Fruit fly (Drosophila melanogaster): ENCODE results near the gene CG13933.
A peak's percentile ranks its signal among the peaks of the same experiment; 100 is the strongest.

The CG13933 gene

dm6 chr3L:1735603-1736002 is 39.3 kb downstream of the CG13933 start, which contains the start of gene Oseg4 (continued):
- no peak for TF ChIP-seq mld (GFP tag; IDR thresholded peaks at IDR 0.05; ENCODE audit: partially characterized antibody)
- no peak for TF ChIP-seq CG2875 (GFP tag; optimal IDR thresholded peaks at IDR 0.05)
- TF ChIP-seq CG8290 (GFP tag; optimal IDR thresholded peaks at IDR 0.05), result no peak
- TF ChIP-seq CG8290 (tag; optimal IDR thresholded peaks at IDR 0.05), result no peak
- no peak for TF ChIP-seq Dll (GFP tag; IDR thresholded peaks at IDR 0.05; ENCODE audit: partially characterized antibody)
- no peak for TF ChIP-seq ap (GFP tag; IDR thresholded peaks at IDR 0.05)
- TF ChIP-seq CG31441 (GFP tag; IDR thresholded peaks at IDR 0.05), result no peak
- TF ChIP-seq schlank (tag; optimal IDR thresholded peaks at IDR 0.05), result no peak
- TF ChIP-seq CG16863 (GFP tag; optimal IDR thresholded peaks at IDR 0.05), result no peak
- TF ChIP-seq gfzf (GFP tag; optimal IDR thresholded peaks at IDR 0.05), result peak; percentile 28
- peak; percentile 72 for TF ChIP-seq E2f2 (GFP tag; IDR thresholded peaks at IDR 0.05)
- TF ChIP-seq scrt (GFP tag; optimal IDR thresholded peaks at IDR 0.05), result peak; percentile 57
- TF ChIP-seq HLH4C (GFP tag; IDR thresholded peaks at IDR 0.05; ENCODE audit: partially characterized antibody), result no peak
- TF ChIP-seq CG1529 (GFP tag; optimal IDR thresholded peaks at IDR 0.05), result no peak
- no peak for TF ChIP-seq otp (GFP tag; IDR thresholded peaks at IDR 0.05)
- no peak for TF ChIP-seq Side (GFP tag; optimal IDR thresholded peaks at IDR 0.05)
- no peak for TF ChIP-seq btn (GFP tag; optimal IDR thresholded peaks at IDR 0.05)
- TF ChIP-seq CG30020 (tag; optimal IDR thresholded peaks at IDR 0.05), result no peak
- peak; percentile 47 for TF ChIP-seq Dref (GFP tag; IDR thresholded peaks at IDR 0.05)
- TF ChIP-seq Deaf1 (tag; optimal IDR thresholded peaks at IDR 0.05), result no peak
- no peak for TF ChIP-seq CG2199 (GFP tag; IDR thresholded peaks at IDR 0.05)
- no peak for TF ChIP-seq CG3163 (GFP tag; optimal IDR thresholded peaks at IDR 0.05)
- TF ChIP-seq pan (optimal IDR thresholded peaks at IDR 0.05), result no peak
- TF ChIP-seq pan (GFP tag; optimal IDR thresholded peaks at IDR 0.05 in 1 of 2, IDR thresholded peaks at IDR 0.05 in 1 of 2), result no peak
- TF ChIP-seq bcd (GFP tag; optimal IDR thresholded peaks at IDR 0.05), result no peak
- TF ChIP-seq mirr (GFP tag; optimal IDR thresholded peaks at IDR 0.05), result no peak

DNA sequence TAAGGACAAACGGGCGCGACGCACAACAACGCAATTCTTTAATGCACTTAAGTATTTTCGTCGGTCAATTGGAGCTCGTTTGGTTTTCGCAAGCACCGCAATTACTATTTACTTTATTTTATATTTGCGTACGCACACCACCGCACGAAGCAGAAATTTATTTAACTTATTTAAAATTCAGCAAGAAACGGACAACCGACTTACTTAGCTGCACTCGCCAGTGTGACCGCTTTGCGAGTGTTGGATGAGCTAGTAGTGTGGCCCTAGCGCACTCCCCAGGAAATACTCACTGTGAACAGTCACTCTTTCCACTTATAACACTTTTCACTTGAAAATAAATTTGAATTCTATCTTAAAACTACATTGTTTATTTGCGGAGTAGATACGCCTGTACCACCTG is 44.1 kb downstream of the CG13933 start, which contains the start of gene drpr:
drpr (minus strand) TSS at position 235 of the 400 bp plus-strand sequence.
- peak; percentile 40; the same call in 1 of the 2 replicates for TF ChIP-seq NFAT (GFP tag; IDR thresholded peaks at IDR 0.05)
- TF ChIP-seq odd (GFP tag; optimal IDR thresholded peaks at IDR 0.05), result peak; percentile 51
- no peak for TF ChIP-seq Mrtf (GFP tag; IDR thresholded peaks at IDR 0.05)
- no peak for TF ChIP-seq CG5953 (GFP tag; IDR thresholded peaks at IDR 0.05)
- peak; percentile 54 for TF ChIP-seq trem (tag; optimal IDR thresholded peaks at IDR 0.05)
- TF ChIP-seq phol (tag; optimal IDR thresholded peaks at IDR 0.05), result peak; percentile 20
- TF ChIP-seq Oli (tag; optimal IDR thresholded peaks at IDR 0.05), result no peak
- no peak for TF ChIP-seq CG34224 (GFP tag; IDR thresholded peaks at IDR 0.05; ENCODE audit: partially characterized antibody)
- TF ChIP-seq CG3407 (GFP tag; optimal IDR thresholded peaks at IDR 0.05), result no peak
- TF ChIP-seq peb (GFP tag; IDR thresholded peaks at IDR 0.05), result no peak
- TF ChIP-seq CG11695 (GFP tag; IDR thresholded peaks at IDR 0.05), result no peak
- no peak for TF ChIP-seq Hmx (GFP tag; optimal IDR thresholded peaks at IDR 0.05)
- no peak for TF ChIP-seq gsb-n (tag; optimal IDR thresholded peaks at IDR 0.05)
- no peak for TF ChIP-seq pros (GFP tag; optimal IDR thresholded peaks at IDR 0.05)
- no peak for TF ChIP-seq CG17328 (GFP tag; IDR thresholded peaks at IDR 0.05)
- peak; percentile 61 for TF ChIP-seq vvl (GFP tag; IDR thresholded peaks at IDR 0.05)
- no peak for TF ChIP-seq klu (GFP tag; IDR thresholded peaks at IDR 0.05)
- TF ChIP-seq Hr78 (GFP tag; optimal IDR thresholded peaks at IDR 0.05), result no peak
- TF ChIP-seq Kr (GFP tag; optimal IDR thresholded peaks at IDR 0.05), result no peak
- no peak for TF ChIP-seq Hsf (GFP tag; optimal IDR thresholded peaks at IDR 0.05)
- TF ChIP-seq Hand (GFP tag; optimal IDR thresholded peaks at IDR 0.05), result no peak
- no peak for TF ChIP-seq CG6272 (GFP tag; IDR thresholded peaks at IDR 0.05)
- no peak for TF ChIP-seq CG2889 (GFP tag; IDR thresholded peaks at IDR 0.05)
- no peak for TF ChIP-seq CG16815 (GFP tag; optimal IDR thresholded peaks at IDR 0.05)
- TF ChIP-seq chinmo (GFP tag; IDR thresholded peaks at IDR 0.05; ENCODE audit: partially characterized antibody), result peak; percentile 84; the same call in 2 of the 4 replicates
- TF ChIP-seq h (optimal IDR thresholded peaks at IDR 0.05), result no peak
- TF ChIP-seq E2f2 (GFP tag; IDR thresholded peaks at IDR 0.05), result peak; percentile 77
- TF ChIP-seq hb (GFP tag; IDR thresholded peaks at IDR 0.05; ENCODE audit: partially characterized antibody), result no peak
